Fruit fly (Drosophila melanogaster): ENCODE data around the gene CD98hc.

The CD98hc gene

DNA sequence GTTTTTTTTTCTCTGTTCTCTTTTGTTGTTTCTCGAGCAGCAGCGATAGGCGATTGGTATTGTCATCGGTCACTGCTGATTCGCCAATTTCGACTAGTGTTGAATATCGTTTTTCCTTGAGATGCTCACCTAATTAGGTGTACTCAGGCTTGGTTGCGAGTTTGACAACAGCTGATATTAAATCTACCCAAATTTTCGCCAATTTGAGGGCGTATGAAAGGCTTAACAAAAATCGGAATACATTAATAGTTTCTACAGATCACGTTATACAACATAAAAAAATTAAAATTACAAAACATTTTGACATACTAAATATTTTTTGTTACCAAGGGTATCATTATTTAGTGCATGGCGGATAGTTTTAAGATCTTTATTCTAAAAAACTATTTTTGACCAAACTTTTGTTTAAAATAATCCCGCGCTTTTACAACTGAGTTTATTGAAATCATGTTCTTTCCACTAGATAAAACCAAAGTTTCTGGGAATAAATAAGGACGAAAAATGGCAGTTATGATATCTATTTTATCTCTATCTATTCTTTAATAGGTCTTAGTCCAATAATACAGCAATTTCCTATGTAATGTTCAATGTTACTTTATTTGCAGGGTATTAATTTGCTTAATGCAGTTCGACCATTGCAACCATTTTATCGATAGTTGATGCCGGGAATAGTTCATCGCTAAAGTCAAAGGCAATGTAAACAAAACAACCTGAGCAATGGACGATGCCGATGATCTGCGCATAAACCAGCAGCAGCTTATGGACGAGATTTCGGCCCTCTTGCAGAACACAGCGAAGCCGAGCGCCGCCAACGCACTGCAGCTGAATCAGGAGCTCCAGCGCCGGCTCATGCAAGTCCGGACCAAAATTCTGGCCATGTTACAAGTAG lies 35.1 kb upstream of the CD98hc start, which contains the start of the genes CG10435 and Pbp95 (continued):
- TF ChIP-seq CG33213 (GFP tag; optimal IDR thresholded peaks at IDR 0.05) (peak; percentile 31), tll (GFP tag; optimal IDR thresholded peaks at IDR 0.05) (peak in 1 of 2 experiments; percentile 98), hkb (optimal IDR thresholded peaks at IDR 0.05) (no peak), hkb (GFP tag; IDR thresholded peaks at IDR 0.05) (no peak), CG10209 (GFP tag; optimal IDR thresholded peaks at IDR 0.05) (no peak), yki (optimal IDR thresholded peaks at IDR 0.05) (no peak), onecut (GFP tag; IDR thresholded peaks at IDR 0.05) (no peak), CG13424 (tag; optimal IDR thresholded peaks at IDR 0.05) (peak; percentile 25), Taf1 (GFP tag; IDR thresholded peaks at IDR 0.05) (peak; percentile 44), eyg (GFP tag; optimal IDR thresholded peaks at IDR 0.05) (no peak), Doc3 (GFP tag; IDR thresholded peaks at IDR 0.05; ENCODE audit: partially characterized antibody) (peak; percentile 66), CG32532 (GFP tag; IDR thresholded peaks at IDR 0.05) (peak; percentile 58), zen (tag; optimal IDR thresholded peaks at IDR 0.05) (no peak), CG11723 (GFP tag; optimal IDR thresholded peaks at IDR 0.05) (no peak), HLHmδ (GFP tag; optimal IDR thresholded peaks at IDR 0.05) (no peak), mirr (GFP tag; optimal IDR thresholded peaks at IDR 0.05) (peak; percentile 21), ems (GFP tag; optimal IDR thresholded peaks at IDR 0.05) (no peak), lmd (GFP tag; IDR thresholded peaks at IDR 0.05) (peak; percentile 38; the same call in 1 of the 2 replicates), CG11085 (GFP tag; IDR thresholded peaks at IDR 0.05) (peak; percentile 56), D19B (GFP tag; optimal IDR thresholded peaks at IDR 0.05) (peak; percentile 96), CG9609 (GFP tag; optimal IDR thresholded peaks at IDR 0.05) (peak; percentile 38), CG8359 (GFP tag; optimal IDR thresholded peaks at IDR 0.05; ENCODE audit: borderline replicate concordance) (no peak), pho (GFP tag; optimal IDR thresholded peaks at IDR 0.05) (peak; percentile 59), CG30403 (GFP tag; optimal IDR thresholded peaks at IDR 0.05) (peak; percentile 76), pzg (GFP tag; optimal IDR thresholded peaks at IDR 0.05) (peak; percentile 62), CG8290 (GFP tag; optimal IDR thresholded peaks at IDR 0.05) (no peak), CG8290 (tag; optimal IDR thresholded peaks at IDR 0.05) (no peak), gfzf (GFP tag; optimal IDR thresholded peaks at IDR 0.05) (peak; percentile 11), CG3163 (GFP tag; optimal IDR thresholded peaks at IDR 0.05) (no peak), chn (GFP tag; optimal IDR thresholded peaks at IDR 0.05) (peak; percentile 40), Dp (GFP tag; optimal IDR thresholded peaks at IDR 0.05) (no peak), dimm (GFP tag; IDR thresholded peaks at IDR 0.05) (no peak), CG10366 (GFP tag; IDR thresholded peaks at IDR 0.05) (peak; percentile 30), dmrt11E (tag; optimal IDR thresholded peaks at IDR 0.05) (peak; percentile 24), maf-S (GFP tag; optimal IDR thresholded peaks at IDR 0.05) (peak; percentile 10), CG8765 (GFP tag; IDR thresholded peaks at IDR 0.05) (no peak), Nf-YC (tag; optimal IDR thresholded peaks at IDR 0.05) (peak; percentile 83), Bteb2 (GFP tag; optimal IDR thresholded peaks at IDR 0.05) (no peak), CG33557 (GFP tag; optimal IDR thresholded peaks at IDR 0.05) (no peak), CrebB (tag; optimal IDR thresholded peaks at IDR 0.05) (no peak), bab2 (GFP tag; optimal IDR thresholded peaks at IDR 0.05) (peak; percentile 63), inv (GFP tag; IDR thresholded peaks at IDR 0.05; ENCODE audit: partially characterized antibody) (peak; percentile 57), CG18619 (GFP tag; optimal IDR thresholded peaks at IDR 0.05) (peak; percentile 51), NfI (GFP tag; optimal IDR thresholded peaks at IDR 0.05) (peak; percentile 51), gce (GFP tag; IDR thresholded peaks at IDR 0.05) (no peak), nmo (GFP tag; optimal IDR thresholded peaks at IDR 0.05) (peak; percentile 60), CG3407 (GFP tag; optimal IDR thresholded peaks at IDR 0.05) (no peak), pnt (GFP tag; optimal IDR thresholded peaks at IDR 0.05) (peak; percentile 1), tna (GFP tag; IDR thresholded peaks at IDR 0.05; ENCODE audit: partially characterized antibody) (peak; percentile 54), Dref (GFP tag; IDR thresholded peaks at IDR 0.05) (peak; percentile 74)
